Worm (Caenorhabditis elegans) whole organism, L1 larva: ENCODE data around the gene srh-74.

Source experiments
- C34B4.2 ChIP-seq: sonication (generic microtip); optimal IDR thresholded peaks from 2 replicates; lab custom pipeline; 2017; ENCODE audit warnings: mild to moderate bottlenecking, missing genetic modification characterization, missing compliant biosample characterization
- alr-1 ChIP-seq: fragments of 200-800 bp; sonication (Bioruptor generic); optimal IDR thresholded peaks from 2 replicates; lab custom pipeline; 2018; ENCODE audit warnings: borderline replicate concordance, mild to moderate bottlenecking, missing genetic modification characterization, missing compliant biosample characterization
- ama-1 ChIP-seq: fragments of 150-350 bp; optimal IDR thresholded peaks from 2 replicates; lab custom pipeline; 2014
- ceh-82 ChIP-seq, 3 experiments: fragments of 150-350 bp in 1 of 3; sonication (generic microtip) in 2 of 3; optimal IDR thresholded peaks; 2 replicates each; lab custom pipeline; 2014 to 2017; ENCODE audit warnings: missing biosample characterization in 3 of 3, missing genetic modification characterization in 3 of 3
- ces-1 ChIP-seq: fragments of 150-350 bp; optimal IDR thresholded peaks from 2 replicates; lab custom pipeline; 2014; ENCODE audit warnings: missing biosample characterization, missing genetic modification reagents, missing genetic modification characterization
- dpl-1 ChIP-seq, 3 experiments: fragments of 150-350 bp in 2 of 3; sonication (generic microtip) in 1 of 3; optimal IDR thresholded peaks; 2 replicates each; lab custom pipeline; 2014 to 2017; ENCODE audit warnings: missing biosample characterization in 3 of 3, missing genetic modification characterization in 3 of 3, missing genetic modification reagents in 3 of 3
- dsc-1 ChIP-seq: sonication (generic microtip); optimal IDR thresholded peaks from 2 replicates; lab custom pipeline; 2016; ENCODE audit warnings: mild to moderate bottlenecking, missing genetic modification characterization, missing compliant biosample characterization
- efl-1 ChIP-seq, 4 experiments: fragments of 150-350 bp; optimal IDR thresholded peaks in 3 of 4; peaks in 1 of 4; 1 replicate in 1 of 4; 2 replicates in 3 of 4; lab custom pipeline; 2014; ENCODE audit warnings: missing biosample characterization in 2 of 4, missing genetic modification characterization in 2 of 4, missing genetic modification reagents in 2 of 4
- egl-27 ChIP-seq, 2 experiments: fragments of 150-350 bp in 1 of 2; sonication (generic microtip); optimal IDR thresholded peaks; 3 replicates each; lab custom pipeline; 2017 to 2018; ENCODE audit warnings: missing biosample characterization in 2 of 2, missing genetic modification characterization in 2 of 2, missing genetic modification reagents in 2 of 2
- elt-2 ChIP-seq: sonication (generic microtip); optimal IDR thresholded peaks from 2 replicates; lab custom pipeline; 2016; ENCODE audit warnings: missing genetic modification characterization, mild to moderate bottlenecking, inconsistent platforms, missing compliant biosample characterization, missing genetic modification reagents
- elt-3 ChIP-seq, 6 experiments: fragments of 150-350 bp in 1 of 6; sonication (generic microtip); optimal IDR thresholded peaks; 2 replicates each; lab custom pipeline; 2017 to 2018; ENCODE audit warnings: missing biosample characterization in 6 of 6, missing genetic modification characterization in 6 of 6, inconsistent platforms in 1 of 6
- ets-5 ChIP-seq: fragments of 200-800 bp; sonication (Bioruptor generic); IDR thresholded peaks from 2 replicates; pipeline ENCODE4 v1.3.6; 2022; ENCODE audit warnings: missing genetic modification characterization, missing compliant biosample characterization
- fkh-10 ChIP-seq: sonication (generic microtip); optimal IDR thresholded peaks from 2 replicates; lab custom pipeline; 2017; ENCODE audit warnings: missing biosample characterization, missing genetic modification reagents, missing genetic modification characterization
- fkh-4 ChIP-seq: sonication (generic microtip); optimal IDR thresholded peaks from 2 replicates; lab custom pipeline; 2016; ENCODE audit warnings: missing compliant biosample characterization, missing genetic modification characterization, borderline replicate concordance
- fos-1 ChIP-seq: fragments of 150-350 bp; optimal IDR thresholded peaks from 2 replicates; lab custom pipeline; 2014; ENCODE audit warnings: missing biosample characterization, missing genetic modification characterization
- grh-1 ChIP-seq: fragments of 200-800 bp; sonication (Bioruptor generic); IDR thresholded peaks from 2 replicates; pipeline ENCODE4 v1.3.6; 2022; ENCODE audit warnings: missing genetic modification reagents, missing genetic modification characterization, missing compliant biosample characterization
- hlh-4 ChIP-seq: sonication (generic microtip); optimal IDR thresholded peaks from 2 replicates; lab custom pipeline; 2016; ENCODE audit warnings: mild to moderate bottlenecking, missing genetic modification characterization, missing compliant biosample characterization
- hpl-2 ChIP-seq: fragments of 150-350 bp; optimal IDR thresholded peaks from 2 replicates; lab custom pipeline; 2014; ENCODE audit warnings: missing biosample characterization, missing genetic modification reagents, missing genetic modification characterization
- irx-1 ChIP-seq: sonication (generic microtip); optimal IDR thresholded peaks from 2 replicates; lab custom pipeline; 2016; ENCODE audit warnings: missing genetic modification characterization, missing compliant biosample characterization
- lin-14 ChIP-seq: fragments of 200-800 bp; sonication (Bioruptor generic); optimal IDR thresholded peaks from 2 replicates; lab custom pipeline; 2018; ENCODE audit warnings: mild to moderate bottlenecking, missing genetic modification characterization, moderate library complexity, missing compliant biosample characterization
- lin-35 ChIP-seq, 2 experiments: fragments of 150-350 bp; optimal IDR thresholded peaks; 2 replicates each; lab custom pipeline; 2014; ENCODE audit warnings: missing biosample characterization in 2 of 2, missing genetic modification characterization in 2 of 2, missing genetic modification reagents in 2 of 2
- lin-39 ChIP-seq: fragments of 150-350 bp; optimal IDR thresholded peaks from 2 replicates; lab custom pipeline; 2014; ENCODE audit warnings: missing biosample characterization, missing genetic modification reagents, missing genetic modification characterization
- lir-3 ChIP-seq: sonication (generic microtip); optimal IDR thresholded peaks from 2 replicates; lab custom pipeline; 2016; ENCODE audit warnings: mild to moderate bottlenecking, missing genetic modification characterization, moderate library complexity, missing compliant biosample characterization; ENCODE audit not compliant: poor library complexity
- lsy-2 ChIP-seq, 2 experiments: fragments of 150-350 bp; optimal IDR thresholded peaks; 2 replicates each; lab custom pipeline; 2014; ENCODE audit warnings: missing biosample characterization in 2 of 2, missing genetic modification characterization in 2 of 2
- mab-9 ChIP-seq: fragments of 200-800 bp; sonication (Bioruptor generic); IDR thresholded peaks from 2 replicates; pipeline ENCODE4 v1.3.6; 2022; ENCODE audit warnings: missing genetic modification reagents, missing genetic modification characterization, missing compliant biosample characterization
- mef-2 ChIP-seq: fragments of 150-350 bp; optimal IDR thresholded peaks from 2 replicates; lab custom pipeline; 2014; ENCODE audit warnings: missing biosample characterization, missing genetic modification characterization
- mep-1 ChIP-seq: fragments of 150-350 bp; optimal IDR thresholded peaks from 2 replicates; lab custom pipeline; 2014; ENCODE audit warnings: missing biosample characterization, missing genetic modification characterization
- nhr-11 ChIP-seq: fragments of 150-350 bp; optimal IDR thresholded peaks from 2 replicates; lab custom pipeline; 2014; ENCODE audit warnings: missing biosample characterization, missing genetic modification characterization
- nhr-19 ChIP-seq: fragments of 200-800 bp; sonication (Bioruptor generic); conservative IDR thresholded peaks from 2 replicates; pipeline ENCODE4 v1.3.6; 2022; ENCODE audit warnings: missing genetic modification characterization, missing compliant biosample characterization
- nhr-237 ChIP-seq: fragments of 150-350 bp; optimal IDR thresholded peaks from 2 replicates; lab custom pipeline; 2014; ENCODE audit warnings: missing biosample characterization, missing genetic modification characterization
- nhr-28 ChIP-seq: fragments of 150-350 bp; optimal IDR thresholded peaks from 2 replicates; lab custom pipeline; 2014; ENCODE audit warnings: missing biosample characterization, missing genetic modification characterization
- nhr-71 ChIP-seq: sonication (generic microtip); optimal IDR thresholded peaks from 2 replicates; lab custom pipeline; 2016; ENCODE audit warnings: mild to moderate bottlenecking, missing genetic modification characterization, moderate library complexity, missing compliant biosample characterization
- nhr-85 ChIP-seq: sonication (generic microtip); peaks from one replicate; lab custom pipeline; 2016; ENCODE audit warnings: missing genetic modification characterization, inconsistent platforms, missing compliant biosample characterization
- nhr-90 ChIP-seq: sonication (generic microtip); optimal IDR thresholded peaks from 2 replicates; lab custom pipeline; 2016; ENCODE audit warnings: mild to moderate bottlenecking, missing genetic modification characterization, missing compliant biosample characterization; ENCODE audit not compliant: poor library complexity
- pag-3 ChIP-seq: sonication (generic microtip); optimal IDR thresholded peaks from 2 replicates; lab custom pipeline; 2017; ENCODE audit warnings: missing genetic modification characterization, mild to moderate bottlenecking, missing compliant biosample characterization, antibody characterized with exemption, borderline replicate concordance; ENCODE audit not compliant: insufficient read depth
- rnt-1 ChIP-seq: sonication (generic microtip); optimal IDR thresholded peaks from 2 replicates; lab custom pipeline; 2016; ENCODE audit warnings: mild to moderate bottlenecking, missing genetic modification characterization, moderate library complexity, missing compliant biosample characterization
- skn-1 ChIP-seq: fragments of 150-350 bp; optimal IDR thresholded peaks from 2 replicates; lab custom pipeline; 2014; ENCODE audit warnings: missing biosample characterization, missing genetic modification characterization
- sox-4 ChIP-seq: sonication (generic microtip); optimal IDR thresholded peaks from 2 replicates; lab custom pipeline; 2016; ENCODE audit warnings: missing genetic modification characterization, missing compliant biosample characterization
- tbx-2 ChIP-seq: sonication (generic microtip); optimal IDR thresholded peaks from 2 replicates; lab custom pipeline; 2016; ENCODE audit warnings: missing genetic modification characterization, missing compliant biosample characterization
- tlp-1 ChIP-seq: fragments of 150-350 bp; optimal IDR thresholded peaks from 2 replicates; lab custom pipeline; 2014; ENCODE audit warnings: missing biosample characterization, missing genetic modification characterization
- unc-62 ChIP-seq: fragments of 150-350 bp; optimal IDR thresholded peaks from 2 replicates; lab custom pipeline; 2014; ENCODE audit warnings: missing biosample characterization, missing genetic modification reagents, missing genetic modification characterization
- unc-86 ChIP-seq: sonication (generic microtip); optimal IDR thresholded peaks from 2 replicates; lab custom pipeline; 2016; ENCODE audit warnings: missing genetic modification characterization, missing compliant biosample characterization
- unc-98 ChIP-seq: fragments of 200-800 bp; sonication (Bioruptor generic); IDR thresholded peaks from 2 replicates; pipeline ENCODE4 v1.3.6; 2022; ENCODE audit warnings: missing genetic modification characterization, missing compliant biosample characterization
- vab-15 ChIP-seq: sonication (generic microtip); optimal IDR thresholded peaks from 2 replicates; lab custom pipeline; 2017; ENCODE audit warnings: missing genotype, mild to moderate bottlenecking, missing genetic modification characterization, missing compliant biosample characterization
- zag-1 ChIP-seq: fragments of 150-350 bp; optimal IDR thresholded peaks from 2 replicates; lab custom pipeline; 2014; ENCODE audit warnings: missing biosample characterization, missing genetic modification characterization
- ztf-4 ChIP-seq: fragments of 150-350 bp; optimal IDR thresholded peaks from 2 replicates; lab custom pipeline; 2014; ENCODE audit warnings: missing biosample characterization, missing genetic modification characterization

Gene srh-74

ce11 chrV:11060239-11060984 is 11.8 kb upstream of the srh-74 start, which contains the start of gene T04C12.11 (continued):
- TF ChIP-seq rnt-1 (tag; lab: Kevin White, UChicago) (no peak), skn-1 (tag; lab: Kevin White, UChicago) (peak; percentile 10), ces-1 (GFP tag; lab: Kevin White, UChicago) (no peak), lir-3 (tag; lab: Kevin White, UChicago) (no peak), grh-1 (no peak), elt-3 (tag; optimal IDR thresholded peaks at IDR 0.05; lab: Kevin White, UChicago) (peak in 1 of 6 experiments; percentile 32), fkh-4 (tag; lab: Kevin White, UChicago) (no peak), nhr-28 (tag; lab: Kevin White, UChicago) (no peak), lin-35 (GFP tag; optimal IDR thresholded peaks at IDR 0.05; lab: Kevin White, UChicago) (peak in 1 of 2 experiments; percentile 19), nhr-237 (no peak), sox-4 (tag; lab: Kevin White, UChicago) (no peak), nhr-90 (no peak), hlh-4 (tag; lab: Kevin White, UChicago) (no peak), tlp-1 (tag; lab: Kevin White, UChicago) (no peak), unc-62 (no peak), mef-2 (tag; lab: Kevin White, UChicago) (no peak), lin-14 (GFP tag; lab: Kevin White, UChicago) (peak; percentile 72), nhr-11 (no peak), ztf-4 (tag; lab: Kevin White, UChicago) (no peak), dpl-1 (GFP tag; optimal IDR thresholded peaks at IDR 0.05; lab: Kevin White, UChicago) (no peak), zag-1 (tag; lab: Kevin White, UChicago) (no peak), egl-27 (tag; optimal IDR thresholded peaks at IDR 0.05; lab: Kevin White, UChicago) (no peak), tbx-2 (no peak), ceh-82 (tag; optimal IDR thresholded peaks at IDR 0.05; lab: Kevin White, UChicago) (no peak), fos-1 (tag; lab: Kevin White, UChicago) (no peak), fkh-10 (no peak), alr-1 (tag; lab: Kevin White, UChicago) (no peak), hpl-2 (GFP tag; lab: Kevin White, UChicago) (no peak), lin-39 (no peak), C34B4.2 (no peak), irx-1 (no peak)

ce11 chrV:11059180-11059579 is 10.6 kb upstream of the srh-74 start, which contains the start of gene T04C12.1:
Gene T04C12.1, minus strand, starts transcription at chrV:11059269.
- TF ChIP-seq efl-1 (optimal IDR thresholded peaks at IDR 0.05; lab: Kevin White, UChicago) (no peak), efl-1 (GFP tag; optimal IDR thresholded peaks at IDR 0.05 in 1 of 2; lab: Kevin White, UChicago) (no peak), zag-1 (tag; lab: Kevin White, UChicago) (no peak), nhr-71 (tag; lab: Kevin White, UChicago) (peak; percentile 19), ets-5 (GFP tag; lab: Robert Waterston, UW) (no peak), nhr-85 (peak; percentile 13), nhr-90 (peak; percentile 13), dsc-1 (no peak), ces-1 (GFP tag; lab: Kevin White, UChicago) (no peak), ama-1 (lab: Kevin White, UChicago) (peak; percentile 61), nhr-19 (0 out of 2 replicates have a peak, but pooled peaks have one; percentile 13), vab-15 (tag; lab: Kevin White, UChicago) (no peak), unc-98 (GFP tag; lab: Robert Waterston, UW) (no peak), elt-2 (peak; percentile 4), tbx-2 (no peak), lsy-2 (tag; optimal IDR thresholded peaks at IDR 0.05; lab: Kevin White, UChicago) (no peak), fkh-4 (tag; lab: Kevin White, UChicago) (no peak), unc-86 (tag; lab: Kevin White, UChicago) (no peak), pag-3 (tag; lab: Kevin White, UChicago) (no peak), mep-1 (tag; lab: Kevin White, UChicago) (no peak), sox-4 (tag; lab: Kevin White, UChicago) (no peak), mab-9 (GFP tag; lab: Robert Waterston, UW) (no peak)
